Worm (Caenorhabditis elegans) whole organism, L2 larva: ENCODE results near the gene F56D6.13.
A peak's percentile ranks its signal among the peaks of the same experiment; 100 is the strongest.
"Not testable (repeated sequence)": the region's sequence is repeated elsewhere in the genome, so short reads cannot be mapped to it uniquely, and the experiment has no call there.

ENCODE experiments used
- C34F6.9 ChIP-seq: fragments of 150-350 bp; optimal IDR thresholded peaks from 2 replicates; lab custom pipeline; 2014; ENCODE audit warnings: missing biosample characterization, missing genetic modification characterization
- F13H6.1 ChIP-seq: sonication (generic microtip); optimal IDR thresholded peaks from 2 replicates; lab custom pipeline; 2016; ENCODE audit warnings: missing genetic modification characterization, missing compliant biosample characterization
- R02D3.7 ChIP-seq: fragments of 150-350 bp; optimal IDR thresholded peaks from 2 replicates; lab custom pipeline; 2014; ENCODE audit warnings: missing biosample characterization, missing genetic modification characterization
- Y55F3AM.14 ChIP-seq: fragments of 200-800 bp; sonication (Bioruptor generic); optimal IDR thresholded peaks from 2 replicates; lab custom pipeline; 2018; ENCODE audit warnings: mild to moderate bottlenecking, missing genetic modification characterization, missing compliant biosample characterization
- ZK546.5 ChIP-seq: sonication (generic microtip); optimal IDR thresholded peaks from 2 replicates; lab custom pipeline; 2017; ENCODE audit warnings: missing biosample characterization, missing genetic modification characterization
- alr-1 ChIP-seq: fragments of 150-350 bp; optimal IDR thresholded peaks from 2 replicates; lab custom pipeline; 2014; ENCODE audit warnings: missing biosample characterization, missing genetic modification characterization
- ama-1 ChIP-seq: fragments of 150-350 bp; optimal IDR thresholded peaks from 2 replicates; lab custom pipeline; 2018; ENCODE audit warnings: inconsistent platforms
- blmp-1 ChIP-seq: sonication (generic microtip); optimal IDR thresholded peaks from 2 replicates; lab custom pipeline; 2017; ENCODE audit warnings: missing genetic modification characterization, mild to moderate bottlenecking, missing compliant biosample characterization, antibody characterized with exemption, moderate library complexity; ENCODE audit not compliant: insufficient read depth
- dmd-4 ChIP-seq: sonication (generic microtip); optimal IDR thresholded peaks from 2 replicates; lab custom pipeline; 2017; ENCODE audit warnings: missing biosample characterization, missing genetic modification characterization
- egl-27 ChIP-seq: sonication (generic microtip); optimal IDR thresholded peaks from 3 replicates; lab custom pipeline; 2017; ENCODE audit warnings: missing biosample characterization, missing genetic modification reagents, missing genetic modification characterization
- elt-3 ChIP-seq: sonication (generic microtip); optimal IDR thresholded peaks from 2 replicates; lab custom pipeline; 2017; ENCODE audit warnings: missing biosample characterization, missing genetic modification characterization
- fos-1 ChIP-seq: fragments of 150-350 bp; optimal IDR thresholded peaks from 2 replicates; lab custom pipeline; 2014; ENCODE audit warnings: missing biosample characterization, missing genetic modification characterization
- gmeb-1 ChIP-seq: fragments of 150-350 bp; optimal IDR thresholded peaks from 2 replicates; lab custom pipeline; 2014; ENCODE audit warnings: missing biosample characterization, missing genetic modification characterization
- lin-11 ChIP-seq: fragments of 150-350 bp; sonication (generic microtip); optimal IDR thresholded peaks from 2 replicates; lab custom pipeline; 2014; ENCODE audit warnings: missing biosample characterization, missing genetic modification characterization, inconsistent platforms, mixed read lengths
- lin-13 ChIP-seq: fragments of 150-350 bp; optimal IDR thresholded peaks from 2 replicates; lab custom pipeline; 2014; ENCODE audit warnings: missing biosample characterization, missing genetic modification reagents, missing genetic modification characterization
- lin-39 ChIP-seq: fragments of 150-350 bp; optimal IDR thresholded peaks from 2 replicates; lab custom pipeline; 2014; ENCODE audit warnings: missing biosample characterization, missing genetic modification reagents, missing genetic modification characterization
- lsy-2 ChIP-seq, 2 experiments: fragments of 150-350 bp in 1 of 2; sonication (generic microtip) in 1 of 2; optimal IDR thresholded peaks; 2 replicates each; lab custom pipeline; 2014 to 2017; ENCODE audit warnings: missing biosample characterization in 2 of 2, missing genetic modification characterization in 2 of 2
- mab-5 ChIP-seq: fragments of 150-350 bp; optimal IDR thresholded peaks from 2 replicates; lab custom pipeline; 2014; ENCODE audit warnings: missing biosample characterization, missing genetic modification characterization
- mbf-1 ChIP-seq: sonication (generic microtip); optimal IDR thresholded peaks from 2 replicates; lab custom pipeline; 2017; ENCODE audit warnings: missing biosample characterization, missing genetic modification characterization
- nhr-10 ChIP-seq: sonication (generic microtip); optimal IDR thresholded peaks from 2 replicates; lab custom pipeline; 2017; ENCODE audit warnings: missing biosample characterization, missing genetic modification characterization
- nhr-12 ChIP-seq: fragments of 150-350 bp; optimal IDR thresholded peaks from 2 replicates; lab custom pipeline; 2014; ENCODE audit warnings: missing biosample characterization, missing genetic modification characterization
- nhr-21 ChIP-seq: fragments of 150-350 bp; optimal IDR thresholded peaks from 2 replicates; lab custom pipeline; 2014; ENCODE audit warnings: missing biosample characterization, missing genetic modification characterization
- nhr-23 ChIP-seq: fragments of 150-350 bp; optimal IDR thresholded peaks from 2 replicates; lab custom pipeline; 2014; ENCODE audit warnings: missing biosample characterization, missing genetic modification reagents, missing genetic modification characterization
- nhr-25 ChIP-seq: fragments of 150-350 bp; sonication (generic microtip); optimal IDR thresholded peaks from 3 replicates; lab custom pipeline; 2014; ENCODE audit warnings: missing biosample characterization, missing genetic modification characterization
- nhr-6 ChIP-seq: fragments of 150-350 bp; optimal IDR thresholded peaks from 2 replicates; lab custom pipeline; 2014; ENCODE audit warnings: missing biosample characterization, missing genetic modification characterization
- nhr-77 ChIP-seq: fragments of 150-350 bp; optimal IDR thresholded peaks from 2 replicates; lab custom pipeline; 2014; ENCODE audit warnings: missing biosample characterization, missing genetic modification characterization
- peb-1 ChIP-seq: fragments of 150-350 bp; optimal IDR thresholded peaks from 2 replicates; lab custom pipeline; 2014; ENCODE audit warnings: missing biosample characterization, missing genetic modification characterization
- sem-4 ChIP-seq: fragments of 150-350 bp; optimal IDR thresholded peaks from 2 replicates; lab custom pipeline; 2014; ENCODE audit warnings: missing biosample characterization, missing genetic modification reagents, missing genetic modification characterization
- sma-9 ChIP-seq, 2 experiments: fragments of 150-350 bp in 1 of 2; sonication (generic microtip) in 1 of 2; optimal IDR thresholded peaks; 2 replicates each; lab custom pipeline; 2014 to 2016; ENCODE audit warnings: missing genetic modification characterization in 2 of 2, mild to moderate bottlenecking in 1 of 2, missing biosample characterization in 1 of 2, missing compliant biosample characterization in 1 of 2, missing genetic modification reagents in 1 of 2, moderate library complexity in 1 of 2
- snpc-4 ChIP-seq: fragments of 150-350 bp; optimal IDR thresholded peaks from 2 replicates; lab custom pipeline; 2014; ENCODE audit warnings: missing biosample characterization, missing genetic modification characterization
- unc-39 ChIP-seq: fragments of 150-350 bp; optimal IDR thresholded peaks from 2 replicates; lab custom pipeline; 2014; ENCODE audit warnings: missing biosample characterization, missing genetic modification characterization
- zag-1 ChIP-seq: fragments of 150-350 bp; optimal IDR thresholded peaks from 2 replicates; lab custom pipeline; 2014; ENCODE audit warnings: missing biosample characterization, missing genetic modification characterization
- ztf-1 ChIP-seq: fragments of 200-800 bp; sonication (Bioruptor generic); conservative IDR thresholded peaks from 2 replicates; pipeline ENCODE4 v1.3.6; 2022; ENCODE audit warnings: missing genetic modification characterization, missing compliant biosample characterization

F56D6.13 gene

DNA sequence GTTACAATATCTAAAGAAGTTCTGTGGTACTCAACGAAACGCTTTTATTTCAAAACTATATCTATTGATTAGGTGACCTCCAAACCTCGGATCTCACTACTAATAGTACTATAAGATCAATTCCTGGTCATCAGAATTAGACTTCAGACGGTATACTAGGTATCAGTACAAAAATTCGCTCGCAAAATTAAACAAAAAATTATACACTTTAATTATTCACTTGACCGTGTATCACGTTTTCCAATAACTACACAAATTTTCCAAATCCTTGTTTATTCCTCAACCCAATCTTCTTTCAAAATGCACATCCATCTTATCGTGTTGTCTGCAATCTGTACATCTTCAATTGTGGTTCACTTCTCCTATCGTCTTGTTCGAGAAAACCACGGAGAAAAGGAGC, 8.9 kb downstream of the F56D6.13 start, which contains the start of gene F56D6.23:
F56D6.23 (plus strand) TSS at position 301 of the 400 bp plus-strand sequence.
- no peak for TF ChIP-seq lin-13 (GFP tag; lab: Kevin White, UChicago)
- TF ChIP-seq C34F6.9, result no peak
- no peak for TF ChIP-seq gmeb-1 (tag; lab: Kevin White, UChicago)
- TF ChIP-seq snpc-4 (tag; lab: Kevin White, UChicago), result no peak
- no peak for TF ChIP-seq alr-1
- TF ChIP-seq lin-11 (tag; lab: Kevin White, UChicago), result no peak

DNA sequence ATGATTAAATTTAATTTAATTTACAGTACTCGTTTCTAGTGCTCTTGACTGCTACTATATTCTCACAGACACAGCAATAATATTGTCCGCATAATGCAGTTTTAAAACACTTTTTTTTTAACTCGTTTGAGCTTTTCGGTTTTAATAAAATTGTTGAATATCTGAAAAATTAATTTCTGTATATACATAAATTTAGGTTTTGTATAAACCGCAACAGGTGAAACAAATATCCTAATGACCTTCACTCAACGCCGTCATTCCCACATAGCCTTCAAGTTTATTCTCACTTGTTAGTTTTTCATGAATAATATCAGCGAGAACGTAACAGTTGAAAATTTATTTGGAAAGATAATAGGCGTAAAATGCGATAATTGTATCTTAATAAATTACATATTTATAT, 10.3 kb downstream of the F56D6.13 start, which contains the start of gene srz-19:
srz-19 (plus strand) TSS at position 301 of the 400 bp plus-strand sequence.
- no peak for TF ChIP-seq C34F6.9
- no peak for TF ChIP-seq alr-1
- TF ChIP-seq snpc-4 (tag; lab: Kevin White, UChicago), result no peak
- no peak for TF ChIP-seq sma-9 (GFP tag; optimal IDR thresholded peaks at IDR 0.05; lab: Kevin White, UChicago)
- TF ChIP-seq sma-9 (tag; optimal IDR thresholded peaks at IDR 0.05; lab: Kevin White, UChicago), result no peak
- no peak for TF ChIP-seq nhr-12 (tag; lab: Kevin White, UChicago)
- TF ChIP-seq ztf-1, result no peak
- TF ChIP-seq R02D3.7 (tag; lab: Kevin White, UChicago), result no peak
- TF ChIP-seq fos-1 (tag; lab: Kevin White, UChicago), result no peak
- no peak for TF ChIP-seq mbf-1
- TF ChIP-seq F13H6.1 (tag; lab: Kevin White, UChicago), result no peak
- TF ChIP-seq elt-3 (tag; lab: Kevin White, UChicago), result no peak
- TF ChIP-seq nhr-10 (tag; lab: Kevin White, UChicago), result no peak
- no peak for TF ChIP-seq unc-39 (tag; lab: Kevin White, UChicago)

DNA sequence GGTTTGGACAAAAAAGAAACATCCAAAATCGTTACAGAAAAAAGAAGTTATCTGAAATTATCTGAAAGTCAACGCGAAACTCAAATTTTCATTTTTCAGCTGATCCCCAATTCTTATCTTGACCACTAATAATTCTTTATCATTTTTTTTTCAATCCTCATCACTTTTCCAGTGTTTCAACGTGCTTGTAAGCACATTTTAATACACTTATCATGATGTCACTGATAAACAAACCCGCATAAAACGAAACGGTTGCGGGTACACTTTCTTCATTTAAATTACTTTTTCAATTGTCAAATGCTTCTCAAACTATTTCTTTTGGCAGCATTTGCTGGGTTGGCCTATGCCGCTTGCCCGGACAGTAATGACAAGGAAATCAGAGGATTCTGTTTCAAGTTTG, 12.7 kb downstream of the F56D6.13 start, which contains the start of gene clec-67:
clec-67 (plus strand) TSS at position 268 of the 400 bp plus-strand sequence.
- TF ChIP-seq sma-9 (GFP tag; optimal IDR thresholded peaks at IDR 0.05; lab: Kevin White, UChicago) (peak; percentile 40), sma-9 (tag; optimal IDR thresholded peaks at IDR 0.05; lab: Kevin White, UChicago) (no peak), fos-1 (tag; lab: Kevin White, UChicago) (peak; percentile 79), lsy-2 (tag; optimal IDR thresholded peaks at IDR 0.05; lab: Kevin White, UChicago) (no peak)

DNA sequence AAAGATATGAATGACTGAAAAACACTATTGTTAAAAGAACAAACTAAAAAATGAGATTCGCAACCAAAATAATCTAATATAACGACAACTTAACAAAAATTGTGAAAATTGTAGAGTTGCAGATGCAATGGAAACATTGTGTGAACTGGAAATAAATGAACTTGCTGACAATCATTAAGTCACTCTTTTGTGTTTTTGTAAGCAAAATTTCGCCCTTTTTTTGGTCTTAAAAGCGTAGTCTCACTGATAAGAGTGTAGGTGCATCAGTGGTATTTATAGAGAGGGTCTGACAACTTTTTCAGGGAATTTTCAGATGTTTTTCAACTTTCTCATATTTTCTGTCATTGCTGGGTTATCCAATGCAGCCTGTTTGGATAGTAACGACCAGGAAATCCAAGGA, 16.9 kb downstream of the F56D6.13 start, which contains the start of gene clec-68:
clec-68 (plus strand) TSS at position 301 of the 400 bp plus-strand sequence.
- TF ChIP-seq ztf-1, result no peak
- TF ChIP-seq blmp-1 (tag; lab: Kevin White, UChicago), result no peak
- no peak for TF ChIP-seq mab-5 (tag; lab: Kevin White, UChicago)
- TF ChIP-seq sem-4, result no peak
- no peak for TF ChIP-seq peb-1 (tag; lab: Kevin White, UChicago)
- no peak for TF ChIP-seq alr-1
- TF ChIP-seq nhr-21 (tag; lab: Kevin White, UChicago), result no peak
- TF ChIP-seq Y55F3AM.14 (GFP tag; lab: Kevin White, UChicago), result no peak
- TF ChIP-seq lin-13 (GFP tag; lab: Kevin White, UChicago), result no peak
- no peak for TF ChIP-seq dmd-4 (tag; lab: Kevin White, UChicago)
- TF ChIP-seq nhr-23 (tag; lab: Kevin White, UChicago), result no peak
- no peak for TF ChIP-seq nhr-77 (tag; lab: Kevin White, UChicago)
- no peak for TF ChIP-seq lin-39 (tag; lab: Kevin White, UChicago)
- TF ChIP-seq mbf-1, result no peak

DNA sequence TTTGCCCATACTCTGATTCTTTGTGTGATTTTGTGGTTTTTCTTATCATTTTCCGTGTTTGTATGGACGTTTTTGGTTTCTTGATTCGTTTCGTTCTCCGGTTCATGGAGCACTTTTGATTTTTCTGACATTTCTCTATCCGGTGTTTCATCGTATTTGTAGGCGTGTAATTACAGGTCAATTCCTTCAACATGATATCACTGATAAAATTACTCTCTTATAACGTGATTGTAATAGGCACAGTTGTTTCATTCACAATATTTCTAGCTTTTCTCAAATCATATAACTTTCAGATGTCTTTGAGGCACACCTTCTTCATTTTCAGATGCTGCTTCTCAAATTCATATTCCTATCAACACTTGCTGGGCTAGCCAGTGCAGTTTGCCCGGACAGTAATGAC, 23.2 kb downstream of the F56D6.13 start, which contains the start of gene clec-70:
clec-70 (plus strand) TSS at position 301 of the 400 bp plus-strand sequence.
- not testable (repeated sequence) for TF ChIP-seq elt-3, ZK546.5, nhr-25 (tag; lab: Kevin White, UChicago)
- TF ChIP-seq, all 48 proteins: peak for 0; not testable (repeated sequence) for 48

DNA sequence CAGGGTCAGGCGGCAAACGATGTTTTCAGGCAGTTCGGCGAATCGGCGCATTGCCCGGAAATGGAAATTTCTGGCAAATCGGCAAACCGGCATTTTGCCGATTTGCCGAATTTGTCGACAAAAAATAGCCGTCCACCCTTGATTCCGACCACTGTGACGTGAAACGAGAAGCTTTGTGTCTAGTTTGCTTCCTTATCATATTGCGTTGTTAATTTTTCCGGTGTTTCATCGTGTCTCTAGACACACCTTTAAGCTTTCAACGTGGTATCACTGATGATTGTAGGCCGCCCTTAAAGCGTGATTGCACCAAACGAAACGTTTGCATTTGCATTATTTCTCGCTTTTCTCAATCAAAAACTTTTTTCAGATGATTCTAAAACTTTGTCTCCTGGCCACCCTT, 27.9 kb downstream of the F56D6.13 start, which contains the start of gene clec-71:
clec-71 (plus strand) TSS at position 362 of the 400 bp plus-strand sequence.
- TF ChIP-seq egl-27 (tag; lab: Kevin White, UChicago) (no peak), sem-4 (no peak), snpc-4 (tag; lab: Kevin White, UChicago) (no peak), unc-39 (tag; lab: Kevin White, UChicago) (no peak), zag-1 (tag; lab: Kevin White, UChicago) (no peak), nhr-6 (tag; lab: Kevin White, UChicago) (no peak), ama-1 (lab: Kevin White, UChicago) (no peak)
- TF ChIP-seq, all 48 proteins: peak for 0
